Worm (Caenorhabditis elegans): ENCODE measurements around the gene T19H12.15.

The T19H12.15 gene

DNA sequence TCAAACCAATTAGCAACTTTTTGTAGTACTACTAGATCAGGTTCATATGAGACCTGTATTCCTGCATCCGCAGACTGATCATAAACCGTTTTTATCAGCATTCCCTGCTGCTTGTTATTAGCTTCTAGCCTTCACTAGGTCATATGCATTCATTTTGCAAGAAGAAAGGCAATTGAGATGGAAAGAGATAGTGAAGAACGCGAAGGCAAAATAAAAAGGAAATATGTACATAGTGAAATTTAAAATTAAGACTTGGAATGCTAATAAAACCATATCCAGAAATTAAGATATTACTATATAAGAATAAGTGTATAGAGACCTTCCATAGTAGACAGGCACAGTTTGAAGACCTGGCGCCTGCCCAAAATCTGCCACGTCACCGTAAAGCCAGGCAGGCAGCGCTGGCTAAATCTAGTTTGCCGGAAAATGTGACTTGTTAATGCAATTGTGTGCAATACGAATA is 41.6 kb upstream of the T19H12.15 start, which contains the start of the genes C02E7.8 and srh-23:
Gene C02E7.8 (minus strand): TSS at position 101 of the 463 bp plus-strand sequence.
Gene srh-23 (plus strand): TSS at position 413 of the 463 bp plus-strand sequence.
- no peak for TF ChIP-seq dpff-1 (tag; optimal IDR thresholded peaks at IDR 0.05)
- TF ChIP-seq lsy-27 (tag; optimal IDR thresholded peaks at IDR 0.05; ENCODE audit: borderline replicate concordance, insufficient read depth): no peak
- no peak for TF ChIP-seq akir-1 (GFP tag; optimal IDR thresholded peaks at IDR 0.05)
- TF ChIP-seq hlh-26 (GFP tag; conservative IDR thresholded peaks at IDR 0.05): no peak
- no peak for TF ChIP-seq repo-1 (tag; optimal IDR thresholded peaks at IDR 0.05)

DNA sequence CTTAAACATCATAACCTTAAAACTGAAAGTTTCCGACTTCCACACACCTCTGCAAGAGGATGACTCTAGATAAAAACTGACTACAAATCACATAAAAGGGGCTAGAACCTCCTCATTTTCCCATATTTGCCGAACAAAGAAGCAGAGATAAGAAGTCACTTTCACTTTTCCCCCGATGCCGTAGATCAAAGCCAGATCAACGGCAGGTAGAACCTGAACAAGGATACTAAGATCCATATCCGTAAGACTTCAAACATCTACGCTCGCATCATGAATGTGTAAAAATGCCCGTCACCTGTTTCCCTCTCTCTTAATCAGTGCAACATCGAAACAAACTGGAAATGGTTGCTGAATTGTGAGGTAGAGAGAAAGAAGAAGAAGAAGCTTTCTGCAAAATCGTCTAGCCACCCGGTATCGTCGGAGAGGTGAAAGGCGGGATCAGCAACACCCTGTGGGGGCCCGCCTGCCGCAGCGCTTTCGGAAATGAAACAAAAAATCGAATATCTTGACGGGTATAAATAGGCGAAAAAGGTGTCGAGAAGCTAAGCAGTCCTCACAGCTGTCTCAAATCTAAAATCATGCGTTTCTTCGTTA is 39.6 kb upstream of the T19H12.15 start, which contains the start of gene C02E7.6:
Gene C02E7.6 (plus strand): TSS at position 544 of the 594 bp plus-strand sequence.
- TF ChIP-seq K12H6.12 (tag; optimal IDR thresholded peaks at IDR 0.05) (no peak), hsf-1 (GFP tag; IDR thresholded peaks at IDR 0.05) (0 out of 2 replicates have a peak, but pooled peaks have one; percentile 29)

DNA sequence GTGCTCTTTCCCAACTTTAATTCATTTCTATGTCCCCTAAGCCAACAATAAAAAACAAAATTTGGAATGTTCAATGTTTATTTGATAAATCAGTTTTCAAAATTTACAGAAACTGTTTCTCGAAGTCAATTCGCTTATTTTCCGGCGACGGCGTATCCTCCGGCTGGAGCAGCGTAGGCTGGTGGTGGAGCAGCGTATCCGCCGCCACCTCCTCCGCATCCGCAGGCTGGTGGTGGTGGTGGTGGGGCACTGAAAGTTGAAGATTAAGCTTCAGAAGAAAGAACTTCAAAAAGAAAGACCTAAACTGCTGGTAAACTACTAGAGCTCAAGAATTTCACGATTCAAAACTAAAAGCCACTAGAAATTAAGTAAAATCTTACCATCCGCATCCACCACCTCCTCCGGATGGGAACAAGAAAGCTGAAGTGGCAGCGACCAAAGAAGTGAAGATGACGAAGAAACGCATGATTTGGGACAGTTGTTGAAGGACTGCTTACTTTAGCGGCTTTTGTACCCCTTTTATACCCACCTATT is 39.0 kb upstream of the T19H12.15 start, which contains the start of gene C02E7.7:
Gene C02E7.7 (minus strand): TSS at position 484 of the 534 bp plus-strand sequence.
- peak; percentile 74 for TF ChIP-seq zfh-2 (GFP tag; conservative IDR thresholded peaks at IDR 0.05)
- no peak for TF ChIP-seq lin-26 (GFP tag; IDR thresholded peaks at IDR 0.05)
- TF ChIP-seq egrh-3 (GFP tag; IDR thresholded peaks at IDR 0.05): peak; percentile 46; the same call in 1 of the 2 replicates

DNA sequence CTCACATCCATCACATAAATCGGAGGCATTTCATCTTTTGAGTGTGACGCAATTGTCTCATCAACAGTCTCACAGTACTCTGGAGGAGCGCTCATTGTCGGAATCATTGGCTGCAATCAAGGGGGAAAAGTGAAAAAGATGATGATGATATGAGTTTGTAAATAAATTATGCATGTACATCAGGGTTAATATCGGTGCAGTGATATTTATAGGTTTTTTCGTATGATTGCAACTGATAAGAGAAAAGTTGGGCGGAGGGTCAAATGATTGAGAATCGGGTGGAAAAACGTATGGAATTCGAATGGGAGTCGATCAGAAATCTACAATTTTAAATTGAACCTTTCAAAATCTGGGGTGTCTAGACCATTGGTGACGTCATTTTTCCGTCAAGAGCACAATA is 35.7 kb upstream of the T19H12.15 start, which contains the start of gene H23N18.6:
Gene H23N18.6 (minus strand): TSS at position 201 of the 400 bp plus-strand sequence.
- TF ChIP-seq nhr-27 (tag; optimal IDR thresholded peaks at IDR 0.05): no peak
- no peak for TF ChIP-seq attf-5 (GFP tag; optimal IDR thresholded peaks at IDR 0.05)
- TF ChIP-seq Y79H2A.3 (GFP tag; conservative IDR thresholded peaks at IDR 0.05): no peak
- TF ChIP-seq ceh-58 (GFP tag; IDR thresholded peaks at IDR 0.05): no peak
- peak; percentile 37 for TF ChIP-seq nhr-80 (tag; optimal IDR thresholded peaks at IDR 0.05)
- TF ChIP-seq C17E4.6 (GFP tag; IDR thresholded peaks at IDR 0.05): no peak
- TF ChIP-seq hmg-20 (GFP tag; IDR thresholded peaks at IDR 0.05): no peak

DNA sequence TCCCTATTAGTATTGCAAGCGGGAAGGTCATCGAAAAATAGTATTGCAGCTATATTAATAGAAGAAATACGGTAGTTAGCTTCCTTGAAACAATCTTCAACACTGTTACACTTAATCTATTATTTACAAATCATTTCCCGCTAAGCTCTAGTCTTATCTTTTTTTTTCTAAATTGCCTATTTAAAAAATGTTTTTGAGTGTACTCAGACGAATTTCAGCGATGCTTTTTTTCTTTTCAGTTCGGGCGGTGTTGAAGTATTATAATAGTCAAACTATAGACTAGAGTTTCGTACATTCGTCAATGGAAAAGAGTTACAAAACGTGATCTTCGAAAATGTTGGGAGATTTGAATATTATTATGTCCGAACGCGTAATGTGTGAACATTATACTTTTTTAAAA is 34.7 kb upstream of the T19H12.15 start:
- TF ChIP-seq die-1 (tag; optimal IDR thresholded peaks at IDR 0.05) (no peak), hmg-1.2 (GFP tag; IDR thresholded peaks at IDR 0.05) (no peak), nhr-27 (tag; optimal IDR thresholded peaks at IDR 0.05) (no peak), F49E8.2 (tag; optimal IDR thresholded peaks at IDR 0.05; ENCODE audit: insufficient read depth) (no peak), madf-6 (GFP tag; IDR thresholded peaks at IDR 0.05) (no peak), athp-1 (tag; optimal IDR thresholded peaks at IDR 0.05) (no peak), snpc-4 (GFP tag; optimal IDR thresholded peaks at IDR 0.05) (no peak), snpc-4 (tag; optimal IDR thresholded peaks at IDR 0.05) (peak in 2 of 4 experiments; percentile 54 to 80), hlh-26 (GFP tag; conservative IDR thresholded peaks at IDR 0.05) (no peak)

DNA sequence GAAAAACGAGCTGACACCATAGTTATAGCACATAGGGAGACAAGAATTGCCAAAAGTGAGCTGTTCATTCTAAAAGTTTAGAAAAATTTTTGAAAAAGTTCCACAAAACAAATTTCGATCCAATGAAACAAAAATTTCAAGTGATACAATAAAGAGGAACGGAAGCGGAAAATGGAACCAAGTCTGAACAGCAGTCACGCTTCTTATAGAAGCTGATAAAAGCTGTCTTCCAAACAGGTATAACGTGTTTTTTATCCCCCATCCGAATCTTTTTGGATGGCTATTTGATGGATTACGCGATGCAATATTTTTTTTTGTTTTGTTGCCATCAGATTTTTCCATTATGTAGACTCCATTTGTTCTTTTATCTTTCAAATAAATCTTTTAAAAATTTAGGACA is 33.2 kb upstream of the T19H12.15 start, which contains the start of gene H23N18.5:
Gene H23N18.5 (minus strand): TSS at position 69 of the 400 bp plus-strand sequence.
- TF ChIP-seq lin-26 (GFP tag; IDR thresholded peaks at IDR 0.05) (no peak), lin-40 (tag; optimal IDR thresholded peaks at IDR 0.05) (no peak), F57C9.4 (tag; optimal IDR thresholded peaks at IDR 0.05) (no peak), ceh-100 (GFP tag; IDR thresholded peaks at IDR 0.05) (no peak), sptf-2 (GFP tag; optimal IDR thresholded peaks at IDR 0.05) (no peak), Y95B8A.8 (GFP tag; IDR thresholded peaks at IDR 0.05) (no peak), egl-44 (GFP tag; IDR thresholded peaks at IDR 0.05) (no peak), mel-28 (tag; optimal IDR thresholded peaks at IDR 0.05; ENCODE audit: borderline replicate concordance) (no peak), ceh-40 (GFP tag; IDR thresholded peaks at IDR 0.05) (no peak), cebp-1 (GFP tag; IDR thresholded peaks at IDR 0.05) (no peak), cebp-1 (tag; optimal IDR thresholded peaks at IDR 0.05) (no peak), athp-1 (tag; optimal IDR thresholded peaks at IDR 0.05) (no peak), rec-8 (tag; optimal IDR thresholded peaks at IDR 0.05) (no peak)
